Worm (Caenorhabditis elegans) whole organism, late embryonic: ENCODE measurements around the gene srj-53.

ENCODE experiments used
- F13H6.1 ChIP-seq: sonication (generic microtip); optimal IDR thresholded peaks from 2 replicates; lab custom pipeline; 2016; ENCODE audit warnings: missing genetic modification characterization, missing compliant biosample characterization
- K02D7.2 ChIP-seq: sonication (generic microtip); optimal IDR thresholded peaks from 2 replicates; lab custom pipeline; 2017; ENCODE audit warnings: mild to moderate bottlenecking, missing genetic modification characterization, missing compliant biosample characterization
- K09A11.1 ChIP-seq: sonication (generic microtip); optimal IDR thresholded peaks from 2 replicates; lab custom pipeline; 2017; ENCODE audit warnings: antibody characterized with exemption, mild to moderate bottlenecking, missing genetic modification characterization, missing compliant biosample characterization; ENCODE audit not compliant: insufficient read depth
- Y22D7AL.16 ChIP-seq: sonication (generic microtip); optimal IDR thresholded peaks from 2 replicates; lab custom pipeline; 2016; ENCODE audit warnings: missing genetic modification characterization, missing compliant biosample characterization
- ahr-1 ChIP-seq: sonication (generic microtip); optimal IDR thresholded peaks from 2 replicates; lab custom pipeline; 2016; ENCODE audit warnings: missing genetic modification characterization, missing compliant biosample characterization
- ama-1 ChIP-seq: fragments of 150-350 bp; optimal IDR thresholded peaks from 2 replicates; lab custom pipeline; 2014
- ceh-18 ChIP-seq: sonication (generic microtip); optimal IDR thresholded peaks from 2 replicates; lab custom pipeline; 2016; ENCODE audit warnings: missing genetic modification characterization, missing compliant biosample characterization
- ceh-24 ChIP-seq: sonication (generic microtip); optimal IDR thresholded peaks from 2 replicates; lab custom pipeline; 2016; ENCODE audit warnings: mild to moderate bottlenecking, missing genetic modification characterization, missing compliant biosample characterization
- ceh-31 ChIP-seq: sonication (generic microtip); optimal IDR thresholded peaks from 2 replicates; lab custom pipeline; 2016; ENCODE audit warnings: missing genetic modification characterization, missing compliant biosample characterization
- ceh-34 ChIP-seq: sonication (generic microtip); optimal IDR thresholded peaks from 2 replicates; lab custom pipeline; 2016; ENCODE audit warnings: mild to moderate bottlenecking, missing genetic modification characterization, missing compliant biosample characterization
- ceh-48 ChIP-seq: sonication (generic microtip); optimal IDR thresholded peaks from 2 replicates; lab custom pipeline; 2016; ENCODE audit warnings: missing genetic modification characterization, inconsistent platforms, missing compliant biosample characterization
- elt-2 ChIP-seq: sonication (generic microtip); optimal IDR thresholded peaks from 2 replicates; lab custom pipeline; 2016; ENCODE audit warnings: missing genetic modification reagents, missing genetic modification characterization, missing compliant biosample characterization
- elt-4 ChIP-seq: sonication (generic microtip); optimal IDR thresholded peaks from 2 replicates; lab custom pipeline; 2016; ENCODE audit warnings: missing genetic modification characterization, missing compliant biosample characterization
- ets-4 ChIP-seq: sonication (generic microtip); optimal IDR thresholded peaks from 2 replicates; lab custom pipeline; 2016; ENCODE audit warnings: missing genetic modification characterization, missing compliant biosample characterization
- eyg-1 ChIP-seq: sonication (generic microtip); optimal IDR thresholded peaks from 2 replicates; lab custom pipeline; 2016; ENCODE audit warnings: missing genotype, missing genetic modification characterization, missing compliant biosample characterization
- hlh-13 ChIP-seq: fragments of 200-800 bp; sonication (Bioruptor generic); optimal IDR thresholded peaks from 2 replicates; lab custom pipeline; 2018; ENCODE audit warnings: mild to moderate bottlenecking, missing genetic modification characterization, missing compliant biosample characterization
- hlh-15 ChIP-seq: sonication (generic microtip); optimal IDR thresholded peaks from 2 replicates; lab custom pipeline; 2016; ENCODE audit warnings: missing genetic modification characterization, missing compliant biosample characterization
- hlh-30 ChIP-seq: sonication (generic microtip); optimal IDR thresholded peaks from 2 replicates; lab custom pipeline; 2017; ENCODE audit warnings: antibody characterized with exemption, missing genetic modification characterization, missing compliant biosample characterization; ENCODE audit not compliant: insufficient read depth
- hlh-6 ChIP-seq: sonication (generic microtip); optimal IDR thresholded peaks from 2 replicates; lab custom pipeline; 2016; ENCODE audit warnings: missing genotype, missing genetic modification characterization, missing compliant biosample characterization
- hlh-8 ChIP-seq: sonication (generic microtip); optimal IDR thresholded peaks from 2 replicates; lab custom pipeline; 2016; ENCODE audit warnings: missing genotype, missing genetic modification characterization, missing compliant biosample characterization
- lim-6 ChIP-seq: sonication (generic microtip); optimal IDR thresholded peaks from 2 replicates; lab custom pipeline; 2016; ENCODE audit warnings: missing genetic modification characterization, missing compliant biosample characterization
- lin-11 ChIP-seq: fragments of 200-800 bp; sonication (Bioruptor generic); optimal IDR thresholded peaks from 2 replicates; lab custom pipeline; 2018; ENCODE audit warnings: mild to moderate bottlenecking, missing genetic modification characterization, missing compliant biosample characterization
- madf-2 ChIP-seq: sonication (generic microtip); optimal IDR thresholded peaks from 2 replicates; lab custom pipeline; 2017; ENCODE audit warnings: missing genetic modification characterization, missing compliant biosample characterization
- nfya-1 ChIP-seq: sonication (generic microtip); optimal IDR thresholded peaks from 2 replicates; lab custom pipeline; 2017; ENCODE audit warnings: missing genetic modification characterization, mild to moderate bottlenecking, missing compliant biosample characterization, antibody characterized with exemption, moderate library complexity
- nhr-11 ChIP-seq: fragments of 150-350 bp; optimal IDR thresholded peaks from 2 replicates; lab custom pipeline; 2014; ENCODE audit warnings: missing biosample characterization, missing genetic modification characterization
- nhr-232 ChIP-seq: sonication (generic microtip); optimal IDR thresholded peaks from 2 replicates; lab custom pipeline; 2016; ENCODE audit warnings: missing genetic modification characterization, missing compliant biosample characterization
- npax-4 ChIP-seq: sonication (generic microtip); optimal IDR thresholded peaks from 2 replicates; lab custom pipeline; 2016; ENCODE audit warnings: missing genetic modification characterization, missing compliant biosample characterization
- odd-2 ChIP-seq: sonication (generic microtip); optimal IDR thresholded peaks from 2 replicates; lab custom pipeline; 2017; ENCODE audit warnings: antibody characterized with exemption, mild to moderate bottlenecking, missing genetic modification characterization, missing compliant biosample characterization
- pag-3 ChIP-seq: sonication (generic microtip); optimal IDR thresholded peaks from 2 replicates; lab custom pipeline; 2016; ENCODE audit warnings: missing compliant biosample characterization, missing genetic modification characterization, borderline replicate concordance
- pat-9 ChIP-seq: fragments of 200-800 bp; sonication (Bioruptor generic); optimal IDR thresholded peaks from 2 replicates; lab custom pipeline; 2018; ENCODE audit warnings: mild to moderate bottlenecking, missing genetic modification characterization, moderate library complexity, missing compliant biosample characterization
- pax-1 ChIP-seq: fragments of 150-350 bp; optimal IDR thresholded peaks from 2 replicates; lab custom pipeline; 2014; ENCODE audit warnings: missing biosample characterization, missing genetic modification characterization
- pha-2 ChIP-seq: sonication (generic microtip); optimal IDR thresholded peaks from 2 replicates; lab custom pipeline; 2017; ENCODE audit warnings: mild to moderate bottlenecking, missing genetic modification characterization, missing compliant biosample characterization
- pha-4 ChIP-seq: fragments of 150-350 bp; optimal IDR thresholded peaks from 2 replicates; lab custom pipeline; 2018; ENCODE audit warnings: missing biosample characterization, missing genetic modification reagents, missing genetic modification characterization
- pqm-1 ChIP-seq: sonication (generic microtip); optimal IDR thresholded peaks from 2 replicates; lab custom pipeline; 2016; ENCODE audit warnings: missing genetic modification characterization, missing compliant biosample characterization
- pros-1 ChIP-seq: fragments of 150-350 bp; optimal IDR thresholded peaks from 2 replicates; lab custom pipeline; 2014; ENCODE audit warnings: missing biosample characterization, missing genetic modification reagents, missing genetic modification characterization
- ref-2 ChIP-seq: sonication (generic microtip); optimal IDR thresholded peaks from 2 replicates; lab custom pipeline; 2016; ENCODE audit warnings: missing genetic modification characterization, missing compliant biosample characterization
- rnt-1 ChIP-seq: sonication (generic microtip); optimal IDR thresholded peaks from 2 replicates; lab custom pipeline; 2016; ENCODE audit warnings: missing genetic modification characterization, missing compliant biosample characterization
- sox-4 ChIP-seq: sonication (generic microtip); optimal IDR thresholded peaks from 2 replicates; lab custom pipeline; 2017; ENCODE audit warnings: mild to moderate bottlenecking, missing genetic modification characterization, inconsistent platforms, missing compliant biosample characterization
- tbx-7 ChIP-seq: sonication (generic microtip); optimal IDR thresholded peaks from 2 replicates; lab custom pipeline; 2016; ENCODE audit warnings: missing genotype, missing genetic modification characterization, missing compliant biosample characterization
- ttx-3 ChIP-seq: sonication (generic microtip); optimal IDR thresholded peaks from 2 replicates; lab custom pipeline; 2016; ENCODE audit warnings: missing genetic modification reagents, missing genetic modification characterization, missing compliant biosample characterization
- unc-42 ChIP-seq: sonication (generic microtip); optimal IDR thresholded peaks from 2 replicates; lab custom pipeline; 2016; ENCODE audit warnings: missing genotype, missing genetic modification characterization, missing compliant biosample characterization
- unc-55 ChIP-seq: sonication (generic microtip); optimal IDR thresholded peaks from 2 replicates; lab custom pipeline; 2017; ENCODE audit warnings: missing biosample characterization, missing genetic modification reagents, missing genetic modification characterization
- unc-86 ChIP-seq: sonication (generic microtip); optimal IDR thresholded peaks from 2 replicates; lab custom pipeline; 2016; ENCODE audit warnings: missing genetic modification characterization, missing compliant biosample characterization
- ztf-16 ChIP-seq: sonication (generic microtip); optimal IDR thresholded peaks from 2 replicates; lab custom pipeline; 2017; ENCODE audit warnings: missing genetic modification characterization, missing compliant biosample characterization

srj-53 gene

DNA sequence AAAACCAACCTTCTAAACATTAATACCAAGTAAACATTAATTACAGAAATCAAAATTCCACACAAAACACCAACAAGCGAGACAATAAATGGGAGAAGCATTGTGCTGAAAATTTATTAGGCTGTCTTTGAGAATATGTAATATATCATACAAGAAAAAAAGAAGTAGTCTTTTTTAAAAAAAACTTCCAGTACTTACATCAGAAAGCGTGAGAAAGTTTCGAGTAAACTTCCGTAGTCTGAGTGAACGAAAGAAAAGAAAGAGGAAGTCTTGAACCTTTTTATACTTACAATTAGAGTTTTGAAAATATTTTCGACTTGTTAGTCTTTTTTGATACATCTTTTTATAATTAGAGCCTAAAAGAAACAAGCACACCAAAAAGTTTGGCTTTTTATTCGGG lies 25.2 kb upstream of the srj-53 start, which contains the start of gene srbc-40:
Gene srbc-40, minus strand, starts transcription at position 101 of the 400 bp plus-strand sequence.
- TF ChIP-seq lin-11 (tag; lab: Kevin White, UChicago) (no peak), unc-86 (tag; lab: Kevin White, UChicago) (no peak), F13H6.1 (tag; lab: Kevin White, UChicago) (no peak), nhr-232 (tag; lab: Kevin White, UChicago) (no peak), ahr-1 (tag; lab: Kevin White, UChicago) (no peak), ceh-48 (tag; lab: Kevin White, UChicago) (no peak), eyg-1 (tag; lab: Kevin White, UChicago) (no peak), hlh-6 (tag; lab: Kevin White, UChicago) (no peak), pqm-1 (no peak), hlh-30 (no peak), ref-2 (no peak), ama-1 (lab: Kevin White, UChicago) (no peak), pag-3 (tag; lab: Kevin White, UChicago) (no peak), ttx-3 (tag; lab: Kevin White, UChicago) (no peak), unc-55 (GFP tag; lab: Kevin White, UChicago) (no peak)

DNA sequence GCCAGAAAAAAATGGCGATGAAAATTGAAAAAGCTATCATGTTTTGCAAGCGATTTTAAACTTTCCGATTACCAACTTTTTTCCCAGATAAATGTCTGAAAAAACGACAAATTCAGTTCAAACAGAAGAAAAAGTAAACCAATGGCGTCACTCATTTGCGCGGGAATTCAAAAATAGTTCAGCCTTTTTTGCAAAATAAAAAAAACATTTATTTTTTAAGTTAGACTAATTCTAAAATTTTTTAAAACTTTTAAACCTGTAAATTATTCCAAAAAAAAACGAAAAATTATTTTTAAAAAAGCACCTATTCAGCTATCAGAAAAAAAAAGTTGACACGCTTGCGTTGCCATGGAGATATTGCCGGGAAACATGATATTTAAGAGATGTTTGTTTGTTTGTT lies 18.4 kb upstream of the srj-53 start, which contains the start of gene cyp-33C11:
Gene cyp-33C11, minus strand, starts transcription at position 101 of the 400 bp plus-strand sequence.
- TF ChIP-seq sox-4 (tag; lab: Kevin White, UChicago), result no peak
- TF ChIP-seq K02D7.2, result no peak
- no peak for TF ChIP-seq ceh-24 (tag; lab: Kevin White, UChicago)
- no peak for TF ChIP-seq K09A11.1 (tag; lab: Kevin White, UChicago)
- TF ChIP-seq elt-4 (tag; lab: Kevin White, UChicago), result no peak
- no peak for TF ChIP-seq nhr-11 (tag; lab: Kevin White, UChicago)
- TF ChIP-seq hlh-15, result no peak
- TF ChIP-seq ref-2, result no peak
- TF ChIP-seq hlh-13 (GFP tag; lab: Kevin White, UChicago), result no peak
- no peak for TF ChIP-seq pros-1 (tag; lab: Kevin White, UChicago)
- TF ChIP-seq, all 69 proteins: peak for 0

DNA sequence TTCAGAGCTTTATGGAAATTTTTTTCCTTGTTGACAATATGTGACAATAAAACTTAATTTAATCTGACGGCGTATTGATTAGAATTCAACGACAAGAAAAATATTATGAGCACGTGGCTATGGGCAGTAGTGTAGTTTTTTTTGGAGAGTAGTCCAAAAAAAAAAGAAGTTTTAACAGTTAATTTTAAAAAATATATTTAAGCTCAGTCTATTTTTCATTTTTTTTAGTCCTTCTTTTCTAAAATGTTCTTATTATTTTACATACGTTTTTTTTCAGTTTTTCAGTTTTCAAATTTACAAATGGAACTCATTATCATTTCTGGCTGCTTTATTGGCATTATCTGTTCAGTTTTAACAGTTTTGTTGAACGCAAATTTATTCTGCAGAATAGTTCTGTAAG lies 14.3 kb upstream of the srj-53 start, which contains the start of gene srbc-39:
Gene srbc-39, plus strand, starts transcription at position 301 of the 400 bp plus-strand sequence.
- TF ChIP-seq pax-1 (tag; lab: Kevin White, UChicago), result no peak
- no peak for TF ChIP-seq unc-42 (tag; lab: Kevin White, UChicago)
- TF ChIP-seq ref-2, result no peak
- no peak for TF ChIP-seq hlh-8
- TF ChIP-seq pha-2 (tag; lab: Kevin White, UChicago), result no peak
- no peak for TF ChIP-seq eyg-1 (tag; lab: Kevin White, UChicago)
- TF ChIP-seq ztf-16 (tag; lab: Kevin White, UChicago), result no peak
- TF ChIP-seq ets-4, result no peak
- TF ChIP-seq pha-4 (tag; lab: Kevin White, UChicago), result no peak
- no peak for TF ChIP-seq tbx-7
- TF ChIP-seq hlh-30, result no peak
- TF ChIP-seq lim-6, result no peak
- no peak for TF ChIP-seq Y22D7AL.16
- no peak for TF ChIP-seq ceh-34 (tag; lab: Kevin White, UChicago)
- TF ChIP-seq K02D7.2, result no peak
- no peak for TF ChIP-seq hlh-6 (tag; lab: Kevin White, UChicago)
- TF ChIP-seq madf-2 (tag; lab: Kevin White, UChicago), result no peak
- no peak for TF ChIP-seq rnt-1
- TF ChIP-seq npax-4 (tag; lab: Kevin White, UChicago), result no peak

DNA sequence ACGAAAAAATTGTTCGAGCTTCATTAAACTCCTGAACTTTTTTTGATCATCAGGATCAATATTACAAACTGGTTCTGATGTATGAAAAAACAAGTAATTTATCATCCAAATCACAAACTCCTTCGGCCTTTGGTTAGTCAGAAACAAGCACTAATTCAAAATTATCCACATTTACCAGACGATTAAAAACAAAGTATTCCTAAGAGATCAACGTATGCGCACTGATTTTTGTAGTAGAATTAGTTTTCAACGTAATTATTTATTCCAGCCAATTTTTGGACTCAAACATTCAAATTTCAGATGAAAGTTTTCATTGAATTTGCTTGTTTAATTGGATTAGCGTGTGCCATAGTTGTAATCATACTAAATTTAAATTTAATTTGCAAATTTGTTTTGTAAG lies 12.4 kb upstream of the srj-53 start, which contains the start of gene srbc-38:
Gene srbc-38, plus strand, starts transcription at position 301 of the 400 bp plus-strand sequence.
- TF ChIP-seq nfya-1 (tag; lab: Kevin White, UChicago) (no peak), lim-6 (no peak), lin-11 (tag; lab: Kevin White, UChicago) (no peak), unc-86 (tag; lab: Kevin White, UChicago) (no peak), ceh-31 (tag; lab: Kevin White, UChicago) (no peak), tbx-7 (no peak), ceh-18 (tag; lab: Kevin White, UChicago) (no peak), ttx-3 (tag; lab: Kevin White, UChicago) (no peak), elt-4 (tag; lab: Kevin White, UChicago) (no peak), pat-9 (tag; lab: Kevin White, UChicago) (no peak), odd-2 (no peak), madf-2 (tag; lab: Kevin White, UChicago) (no peak), elt-2 (tag; lab: Kevin White, UChicago) (no peak), ceh-48 (tag; lab: Kevin White, UChicago) (no peak), rnt-1 (no peak), unc-42 (tag; lab: Kevin White, UChicago) (no peak)
